Fruit fly (Drosophila melanogaster) whole organism, embryonic: ENCODE results near the gene CG17768.

Experiments used
- Aef1 ChIP-seq: fragments of 200-800 bp; sonication (Bioruptor generic); IDR thresholded peaks from 3 replicates; pipeline ENCODE4 v1.3.6; 2022; ENCODE audit warnings: missing biosample characterization, missing genetic modification characterization
- CG10147 ChIP-seq: fragments of 200-800 bp; sonication (Bioruptor generic); optimal IDR thresholded peaks from 2 replicates; lab custom pipeline; 2019; ENCODE audit warnings: missing biosample characterization, mild to moderate bottlenecking, missing genetic modification characterization, moderate library complexity
- CG12299 ChIP-seq: fragments of 200-800 bp; sonication (Bioruptor generic); optimal IDR thresholded peaks from 2 replicates; lab custom pipeline; 2018; ENCODE audit warnings: missing biosample characterization, mild to moderate bottlenecking, missing genetic modification characterization
- CG14050 ChIP-seq: fragments of 200-800 bp; sonication (Bioruptor generic); IDR thresholded peaks from 3 replicates; pipeline ENCODE4 v1.3.6; 2022; ENCODE audit warnings: missing biosample characterization, missing genetic modification characterization
- CG14441 ChIP-seq: fragments of 200-800 bp; sonication (Bioruptor generic); IDR thresholded peaks from 2 replicates; pipeline ENCODE4 v1.3.6; 2022; ENCODE audit warnings: missing biosample characterization, missing genetic modification characterization
- CG15601 ChIP-seq: fragments of 200-800 bp; sonication (Bioruptor generic); optimal IDR thresholded peaks from 3 replicates; lab custom pipeline; 2019; ENCODE audit warnings: missing biosample characterization, mild to moderate bottlenecking, missing genetic modification characterization, moderate library complexity
- CG2199 ChIP-seq: fragments of 200-800 bp; sonication (Bioruptor generic); IDR thresholded peaks from 3 replicates; pipeline ENCODE4 v1.3.6; 2022; ENCODE audit warnings: missing biosample characterization, missing genetic modification characterization
- CG30020 ChIP-seq: fragments of 200-800 bp; optimal IDR thresholded peaks from 2 replicates; lab custom pipeline; 2019; ENCODE audit warnings: missing biosample characterization, mild to moderate bottlenecking, missing genetic modification characterization, moderate library complexity
- CG32767 ChIP-seq: fragments of 200-800 bp; sonication (Bioruptor generic); IDR thresholded peaks from 2 replicates; pipeline ENCODE4 v1.3.6; 2022; ENCODE audit warnings: missing biosample characterization, missing genetic modification characterization
- CG3281 ChIP-seq: fragments of 200-800 bp; sonication (Bioruptor generic); optimal IDR thresholded peaks from 3 replicates; lab custom pipeline; 2017; ENCODE audit warnings: missing biosample characterization, mild to moderate bottlenecking, missing genetic modification characterization
- CG34376 ChIP-seq: fragments of 200-800 bp; sonication (Bioruptor generic); optimal IDR thresholded peaks from 2 replicates; lab custom pipeline; 2018; ENCODE audit warnings: missing biosample characterization, mild to moderate bottlenecking, missing genetic modification characterization
- CG3847 ChIP-seq: fragments of 200-800 bp; sonication (Bioruptor generic); IDR thresholded peaks from 2 replicates; pipeline ENCODE4 v1.3.6; 2022; ENCODE audit warnings: missing biosample characterization, missing genetic modification characterization
- CG6689 ChIP-seq: fragments of 200-800 bp; sonication (Bioruptor generic); IDR thresholded peaks from 2 replicates; pipeline ENCODE4 v1.3.6; 2022; ENCODE audit warnings: missing biosample characterization, missing genetic modification characterization
- CG8290 ChIP-seq, 3 experiments: fragments of 200-800 bp; sonication (Bioruptor generic); optimal IDR thresholded peaks; 2 replicates each; lab custom pipeline; 2016 to 2019; ENCODE audit warnings: missing biosample characterization in 3 of 3, missing genetic modification characterization in 3 of 3, mild to moderate bottlenecking in 2 of 3, moderate library complexity in 1 of 3
- CG8924 ChIP-seq: fragments of 200-800 bp; optimal IDR thresholded peaks from 3 replicates; lab custom pipeline; 2019; ENCODE audit warnings: missing biosample characterization, mild to moderate bottlenecking, missing genetic modification characterization, moderate library complexity
- CG9215 ChIP-seq: fragments of 200-800 bp; sonication (Bioruptor generic); IDR thresholded peaks from 2 replicates; pipeline ENCODE4 v1.3.6; 2022; ENCODE audit warnings: missing biosample characterization, missing genetic modification characterization
- CG9797 ChIP-seq: fragments of 200-800 bp; sonication (Bioruptor generic); optimal IDR thresholded peaks from 3 replicates; lab custom pipeline; 2018; ENCODE audit warnings: missing biosample characterization, mild to moderate bottlenecking, missing genetic modification characterization
- Dad ChIP-seq: fragments of 200-800 bp; sonication (Bioruptor generic); optimal IDR thresholded peaks from 3 replicates; lab custom pipeline; 2016; ENCODE audit warnings: missing biosample characterization, missing genetic modification characterization
- Deaf1 ChIP-seq: fragments of 200-800 bp; optimal IDR thresholded peaks from 3 replicates; lab custom pipeline; 2019; ENCODE audit warnings: missing biosample characterization, mild to moderate bottlenecking, missing genetic modification characterization, moderate library complexity
- Doc2 ChIP-seq: fragments of 200-800 bp; sonication (Bioruptor generic); IDR thresholded peaks from 2 replicates; pipeline ENCODE4 v1.3.6; 2022; ENCODE audit warnings: missing biosample characterization, missing genetic modification characterization
- Hey ChIP-seq: fragments of 200-800 bp; sonication (Bioruptor generic); optimal IDR thresholded peaks from 3 replicates; lab custom pipeline; 2018; ENCODE audit warnings: missing biosample characterization, mild to moderate bottlenecking, missing genetic modification characterization
- MBD-R2 ChIP-seq: fragments of 200-800 bp; sonication (Bioruptor generic); IDR thresholded peaks from 2 replicates; pipeline ENCODE4 v1.3.6; 2022; ENCODE audit warnings: missing biosample characterization, missing genetic modification characterization
- MTF-1 ChIP-seq: fragments of 200-800 bp; sonication (Bioruptor generic); optimal IDR thresholded peaks from 2 replicates; lab custom pipeline; 2018; ENCODE audit warnings: missing biosample characterization, mild to moderate bottlenecking, missing genetic modification characterization, borderline replicate concordance
- Mrtf ChIP-seq: fragments of 200-800 bp; sonication (Bioruptor generic); IDR thresholded peaks from 3 replicates; pipeline ENCODE4 v1.3.6; 2022; ENCODE audit warnings: missing biosample characterization, missing genetic modification characterization
- Pdp1 ChIP-seq, 2 experiments: fragments of 200-800 bp; sonication (Bioruptor generic); optimal IDR thresholded peaks; 3 replicates each; lab custom pipeline; 2016; ENCODE audit warnings: missing biosample characterization in 2 of 2, missing genetic modification characterization in 2 of 2, mild to moderate bottlenecking in 1 of 2, moderate library complexity in 1 of 2
- Ptx1 ChIP-seq: fragments of 200-800 bp; sonication (Bioruptor generic); IDR thresholded peaks from 2 replicates; pipeline ENCODE4 v1.3.6; 2022; ENCODE audit warnings: missing biosample characterization, missing genetic modification characterization
- Rfx ChIP-seq: fragments of 200-800 bp; sonication (Bioruptor generic); IDR thresholded peaks from 2 replicates; pipeline ENCODE4 v1.3.6; 2022; ENCODE audit warnings: missing biosample characterization, missing genetic modification characterization
- Sox100B ChIP-seq: fragments of 200-800 bp; sonication (Bioruptor generic); optimal IDR thresholded peaks from 3 replicates; lab custom pipeline; 2018; ENCODE audit warnings: missing biosample characterization, mild to moderate bottlenecking, missing genetic modification characterization
- Xrp1 ChIP-seq: fragments of 200-800 bp; sonication (Bioruptor generic); IDR thresholded peaks from 2 replicates; pipeline ENCODE4 v1.3.6; 2022; ENCODE audit warnings: missing biosample characterization, missing genetic modification characterization
- YL-1 ChIP-seq: fragments of 200-800 bp; sonication (Bioruptor generic); optimal IDR thresholded peaks from 3 replicates; lab custom pipeline; 2017; ENCODE audit warnings: missing biosample characterization, mild to moderate bottlenecking, missing genetic modification characterization
- cas ChIP-seq: fragments of 200-800 bp; sonication (Bioruptor generic); IDR thresholded peaks from 2 replicates; pipeline ENCODE4 v1.3.6; 2022; ENCODE audit warnings: missing biosample characterization, missing genetic modification characterization
- cg ChIP-seq: fragments of 200-800 bp; sonication (Bioruptor generic); optimal IDR thresholded peaks from 3 replicates; lab custom pipeline; 2019; ENCODE audit warnings: missing biosample characterization, mild to moderate bottlenecking, missing genetic modification characterization, moderate library complexity
- dpn ChIP-seq, 2 experiments: fragments of 200-800 bp; sonication (Bioruptor generic); optimal IDR thresholded peaks; 3 replicates each; lab custom pipeline; 2016; ENCODE audit warnings: missing biosample characterization in 2 of 2, missing genetic modification characterization in 2 of 2
- emc ChIP-seq: fragments of 200-800 bp; sonication (Bioruptor generic); optimal IDR thresholded peaks from 2 replicates; lab custom pipeline; 2016; ENCODE audit warnings: missing biosample characterization, missing genetic modification characterization
- fd64A ChIP-seq: fragments of 200-800 bp; sonication (Bioruptor generic); optimal IDR thresholded peaks from 3 replicates; lab custom pipeline; 2018; ENCODE audit warnings: missing biosample characterization, mild to moderate bottlenecking, missing genetic modification characterization
- fru ChIP-seq: fragments of >200 bp; optimal IDR thresholded peaks from 2 replicates; lab custom pipeline; 2017
- fu2 ChIP-seq: fragments of 200-800 bp; sonication (Bioruptor generic); optimal IDR thresholded peaks from 2 replicates; lab custom pipeline; 2016; ENCODE audit warnings: missing biosample characterization, missing genetic modification characterization
- gro ChIP-seq: fragments of 200-800 bp; sonication (Bioruptor generic); optimal IDR thresholded peaks from 2 replicates; lab custom pipeline; 2016; ENCODE audit warnings: missing biosample characterization, missing genetic modification characterization
- h ChIP-seq: fragments of >200 bp; optimal IDR thresholded peaks from 2 replicates; lab custom pipeline; 2017
- klu ChIP-seq: fragments of 200-800 bp; sonication (Bioruptor generic); IDR thresholded peaks from 2 replicates; pipeline ENCODE4 v1.3.6; 2022; ENCODE audit warnings: missing biosample characterization, missing genetic modification characterization
- kni ChIP-seq: fragments of 200-800 bp; sonication (Bioruptor generic); optimal IDR thresholded peaks from 3 replicates; lab custom pipeline; 2017; ENCODE audit warnings: mild to moderate bottlenecking, missing biosample characterization, missing genetic modification reagents, missing genetic modification characterization
- maf-S ChIP-seq: fragments of 200-800 bp; sonication (Bioruptor generic); optimal IDR thresholded peaks from 2 replicates; lab custom pipeline; 2016; ENCODE audit warnings: missing biosample characterization, missing genetic modification characterization
- nom ChIP-seq: fragments of 200-800 bp; sonication (Bioruptor generic); optimal IDR thresholded peaks from 2 replicates; lab custom pipeline; 2017; ENCODE audit warnings: missing biosample characterization, missing genetic modification characterization, mild to moderate bottlenecking, moderate library complexity, missing genetic modification reagents
- pb ChIP-seq: fragments of 200-800 bp; sonication (Bioruptor generic); optimal IDR thresholded peaks from 3 replicates; lab custom pipeline; 2016; ENCODE audit warnings: missing biosample characterization, missing genetic modification characterization
- salm ChIP-seq: fragments of 200-800 bp; sonication (Bioruptor generic); optimal IDR thresholded peaks from 2 replicates; lab custom pipeline; 2018; ENCODE audit warnings: missing biosample characterization, mild to moderate bottlenecking, missing genetic modification characterization
- schlank ChIP-seq: fragments of 200-800 bp; sonication (Bioruptor generic); optimal IDR thresholded peaks from 2 replicates; lab custom pipeline; 2018; ENCODE audit warnings: missing biosample characterization, mild to moderate bottlenecking, missing genetic modification characterization
- sqz ChIP-seq: fragments of 200-800 bp; sonication (Bioruptor generic); optimal IDR thresholded peaks from 3 replicates; lab custom pipeline; 2018; ENCODE audit warnings: missing biosample characterization, mild to moderate bottlenecking, missing genetic modification characterization
- sug ChIP-seq: fragments of 200-800 bp; optimal IDR thresholded peaks from 2 replicates; lab custom pipeline; 2019; ENCODE audit warnings: missing biosample characterization, mild to moderate bottlenecking, missing genetic modification characterization, moderate library complexity
- trh ChIP-seq: fragments of 200-800 bp; sonication (Bioruptor generic); optimal IDR thresholded peaks from 2 replicates; lab custom pipeline; 2016; ENCODE audit warnings: missing biosample characterization, missing genetic modification characterization
- wdn ChIP-seq: fragments of 200-800 bp; sonication (Bioruptor generic); IDR thresholded peaks from 2 replicates; pipeline ENCODE4 v1.3.6; 2022; ENCODE audit warnings: missing biosample characterization, missing genetic modification characterization
- zen ChIP-seq: fragments of 200-800 bp; sonication (Bioruptor generic); optimal IDR thresholded peaks from 3 replicates; lab custom pipeline; 2018; ENCODE audit warnings: missing biosample characterization, mild to moderate bottlenecking, missing genetic modification characterization, moderate library complexity

Gene CG17768

DNA sequence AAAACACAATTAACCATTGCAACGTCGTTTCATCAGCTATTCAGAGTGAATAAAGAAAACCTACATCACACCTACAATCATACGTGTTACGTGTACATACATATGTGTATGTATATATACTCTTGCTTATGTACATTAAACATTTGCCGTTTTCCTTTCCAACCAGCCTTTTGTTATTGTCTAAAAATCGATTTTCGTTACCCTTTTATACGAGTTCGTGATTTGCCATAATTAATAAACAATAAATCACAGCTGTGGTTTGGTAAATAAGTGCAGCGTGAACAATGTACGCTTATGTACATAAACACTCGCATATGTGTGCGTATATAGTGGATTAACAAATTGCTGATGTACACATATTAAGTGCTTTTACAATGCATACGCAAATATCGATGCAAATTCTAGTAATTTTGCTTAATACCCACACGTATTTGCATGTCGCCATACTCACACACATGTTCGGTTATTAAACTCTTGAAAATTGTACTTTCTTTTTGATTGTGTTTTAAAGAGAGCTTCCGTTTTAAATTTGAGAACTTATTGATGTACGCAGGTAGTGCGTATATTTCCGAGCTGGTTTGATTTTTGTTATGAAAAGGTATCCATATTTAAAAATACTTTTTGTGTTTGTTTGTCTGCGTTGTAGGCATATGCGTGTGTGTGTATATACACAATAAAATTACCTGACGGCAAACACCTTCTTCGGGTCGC is 8.0 kb downstream of the CG17768 start (continued):
- TF ChIP-seq pb (GFP tag; lab: Kevin White, UChicago) (no peak), Aef1 (no peak), klu (GFP tag; lab: Robert Waterston, UW) (no peak), Sox100B (GFP tag; lab: Kevin White, UChicago) (peak; percentile 6), CG30020 (tag; lab: Kevin White, UChicago) (peak; percentile 59), Deaf1 (no peak), fu2 (GFP tag; lab: Kevin White, UChicago) (no peak), dpn (GFP tag; optimal IDR thresholded peaks at IDR 0.05; lab: Kevin White, UChicago) (no peak), MBD-R2 (GFP tag; lab: Robert Waterston, UW) (no peak), CG8290 (GFP tag; optimal IDR thresholded peaks at IDR 0.05; lab: Kevin White, UChicago) (no peak), CG8290 (tag; optimal IDR thresholded peaks at IDR 0.05; lab: Kevin White, UChicago) (no peak), Dad (GFP tag; lab: Kevin White, UChicago) (no peak), Hey (tag; lab: Kevin White, UChicago) (no peak), CG9215 (GFP tag; lab: Robert Waterston, UW) (no peak), gro (peak; percentile 0), Xrp1 (GFP tag; lab: Robert Waterston, UW) (0 out of 2 replicates have a peak, but pooled peaks have one; percentile 6), fd64A (GFP tag; lab: Kevin White, UChicago) (no peak), MTF-1 (GFP tag; lab: Kevin White, UChicago) (no peak), trh (no peak), YL-1 (peak; percentile 17), CG14441 (GFP tag; lab: Robert Waterston, UW) (no peak), CG8924 (tag; lab: Kevin White, UChicago) (peak; percentile 12), CG6689 (no peak), schlank (tag; lab: Kevin White, UChicago) (no peak), CG32767 (GFP tag; lab: Robert Waterston, UW) (peak; percentile 19; the same call in 1 of the 2 replicates), h (no peak), CG10147 (GFP tag; lab: Kevin White, UChicago) (no peak), sqz (GFP tag; lab: Kevin White, UChicago) (no peak), CG14050 (no peak), CG3847 (no peak), zen (tag; lab: Kevin White, UChicago) (no peak), CG3281 (GFP tag; lab: Kevin White, UChicago) (peak; percentile 5), CG34376 (peak; percentile 60), Rfx (no peak), salm (tag; lab: Kevin White, UChicago) (no peak), fru (lab: Kevin White, UChicago) (no peak), cas (GFP tag; lab: Robert Waterston, UW) (no peak), CG9797 (GFP tag; lab: Kevin White, UChicago) (no peak), maf-S (no peak), nom (GFP tag; lab: Kevin White, UChicago) (peak; percentile 36), emc (GFP tag; lab: Kevin White, UChicago) (no peak), Mrtf (no peak), wdn (GFP tag; lab: Robert Waterston, UW) (no peak), kni (peak; percentile 37), cg (GFP tag; lab: Kevin White, UChicago) (peak; percentile 84), Ptx1 (GFP tag; lab: Robert Waterston, UW) (no peak), CG12299 (peak; percentile 23), Pdp1 (GFP tag; optimal IDR thresholded peaks at IDR 0.05; lab: Kevin White, UChicago) (peak in 1 of 2 experiments; percentile 74), CG15601 (tag; lab: Kevin White, UChicago) (no peak), sug (tag; lab: Kevin White, UChicago) (no peak), Doc2 (no peak), CG2199 (GFP tag; lab: Robert Waterston, UW) (no peak)
